Fruit fly (Drosophila melanogaster) whole organism, embryonic: ENCODE data around the gene scramb2.

ENCODE experiments used
- Bgb ChIP-seq: fragments of 200-800 bp; sonication (Bioruptor generic); IDR thresholded peaks from 2 replicates; pipeline ENCODE4 v1.3.6; 2022; ENCODE audit warnings: missing biosample characterization, missing genetic modification characterization; ENCODE audit not compliant: partially characterized antibody
- CG10267 ChIP-seq: fragments of 200-800 bp; sonication (Bioruptor generic); optimal IDR thresholded peaks from 2 replicates; lab custom pipeline; 2018; ENCODE audit warnings: missing biosample characterization, mild to moderate bottlenecking, missing genetic modification characterization, moderate library complexity
- CG11456 ChIP-seq: fragments of 200-800 bp; sonication (Bioruptor generic); IDR thresholded peaks from 3 replicates; pipeline ENCODE4 v1.3.6; 2022; ENCODE audit warnings: missing biosample characterization, missing genetic modification characterization
- CG11560 ChIP-seq: fragments of 200-800 bp; sonication (Bioruptor generic); IDR thresholded peaks from 3 replicates; pipeline ENCODE4 v1.3.6; 2022; ENCODE audit warnings: missing biosample characterization, missing genetic modification characterization
- CG13424 ChIP-seq: fragments of 200-800 bp; sonication (Bioruptor generic); optimal IDR thresholded peaks from 2 replicates; lab custom pipeline; 2019; ENCODE audit warnings: missing biosample characterization, mild to moderate bottlenecking, missing genetic modification characterization, moderate library complexity
- CG1603 ChIP-seq: fragments of 200-800 bp; sonication (Bioruptor generic); optimal IDR thresholded peaks from 2 replicates; lab custom pipeline; 2019; ENCODE audit warnings: missing biosample characterization, mild to moderate bottlenecking, missing genetic modification characterization, moderate library complexity
- CG17186 ChIP-seq: fragments of 200-800 bp; sonication (Bioruptor generic); optimal IDR thresholded peaks from 3 replicates; lab custom pipeline; 2017; ENCODE audit warnings: missing biosample characterization, missing genetic modification reagents, missing genetic modification characterization
- CG17359 ChIP-seq: fragments of 200-800 bp; sonication (Bioruptor generic); optimal IDR thresholded peaks from 3 replicates; lab custom pipeline; 2018; ENCODE audit warnings: missing biosample characterization, mild to moderate bottlenecking, missing genetic modification characterization, moderate library complexity
- CG17361 ChIP-seq: fragments of 200-800 bp; sonication (Bioruptor generic); IDR thresholded peaks from 3 replicates; pipeline ENCODE4 v1.3.6; 2022; ENCODE audit warnings: missing biosample characterization, missing genetic modification characterization
- CG17612 ChIP-seq: fragments of 200-800 bp; sonication (Bioruptor generic); IDR thresholded peaks from 2 replicates; pipeline ENCODE4 v1.3.6; 2022; ENCODE audit warnings: missing biosample characterization, missing genetic modification characterization
- CG18011 ChIP-seq: fragments of 200-800 bp; sonication (Bioruptor generic); optimal IDR thresholded peaks from 2 replicates; lab custom pipeline; 2017; ENCODE audit warnings: missing biosample characterization, missing genetic modification characterization, mild to moderate bottlenecking, moderate library complexity, missing genotype
- CG18476 ChIP-seq: fragments of 200-800 bp; sonication (Bioruptor generic); optimal IDR thresholded peaks from 2 replicates; lab custom pipeline; 2016; ENCODE audit warnings: missing biosample characterization, mild to moderate bottlenecking, missing genetic modification characterization
- CG18764 ChIP-seq: fragments of 200-800 bp; sonication (Bioruptor generic); optimal IDR thresholded peaks from 3 replicates; lab custom pipeline; 2016; ENCODE audit warnings: missing biosample characterization, missing genetic modification characterization
- CG30431 ChIP-seq: fragments of 200-800 bp; sonication (Bioruptor generic); optimal IDR thresholded peaks from 2 replicates; lab custom pipeline; 2017; ENCODE audit warnings: missing biosample characterization, missing genetic modification characterization
- CG4328 ChIP-seq: fragments of 200-800 bp; sonication (Bioruptor generic); optimal IDR thresholded peaks from 3 replicates; lab custom pipeline; 2017; ENCODE audit warnings: missing biosample characterization, missing genetic modification reagents, missing genetic modification characterization
- CG6254 ChIP-seq: fragments of 200-800 bp; sonication (Bioruptor generic); optimal IDR thresholded peaks from 3 replicates; lab custom pipeline; 2017; ENCODE audit warnings: mild to moderate bottlenecking, missing biosample characterization, missing genetic modification reagents, missing genetic modification characterization
- CG7987 ChIP-seq: fragments of 200-800 bp; sonication (Bioruptor generic); optimal IDR thresholded peaks from 2 replicates; lab custom pipeline; 2018; ENCODE audit warnings: missing biosample characterization, mild to moderate bottlenecking, missing genetic modification characterization, moderate library complexity
- CG8089 ChIP-seq: fragments of 200-800 bp; sonication (Bioruptor generic); optimal IDR thresholded peaks from 3 replicates; lab custom pipeline; 2016; ENCODE audit warnings: missing biosample characterization, missing genetic modification characterization
- D19A ChIP-seq: fragments of 200-800 bp; optimal IDR thresholded peaks from 3 replicates; lab custom pipeline; 2019; ENCODE audit warnings: missing biosample characterization, mild to moderate bottlenecking, missing genetic modification characterization, moderate library complexity
- Dfd ChIP-seq, 2 experiments: fragments of >200 bp; optimal IDR thresholded peaks; 2 replicates each; lab custom pipeline; 2017; ENCODE audit warnings: missing biosample characterization in 2 of 2, missing genetic modification characterization in 2 of 2
- Drgx ChIP-seq: fragments of 200-800 bp; sonication (Bioruptor generic); IDR thresholded peaks from 2 replicates; pipeline ENCODE4 v1.3.6; 2022; ENCODE audit warnings: missing biosample characterization, missing genetic modification characterization
- Eip74EF ChIP-seq, 2 experiments: fragments of 200-800 bp in 1 of 2; fragments of >200 bp in 1 of 2; sonication (Bioruptor generic) in 1 of 2; optimal IDR thresholded peaks; 2 replicates each; lab custom pipeline; 2017 to 2019; ENCODE audit warnings: missing biosample characterization in 2 of 2, missing genetic modification characterization in 2 of 2, mild to moderate bottlenecking in 1 of 2, moderate library complexity in 1 of 2
- HLHmδ ChIP-seq: fragments of 200-800 bp; sonication (Bioruptor generic); optimal IDR thresholded peaks from 2 replicates; lab custom pipeline; 2018; ENCODE audit warnings: missing biosample characterization, mild to moderate bottlenecking, missing genetic modification characterization, moderate library complexity
- Hand ChIP-seq: fragments of 200-800 bp; sonication (Bioruptor generic); optimal IDR thresholded peaks from 2 replicates; lab custom pipeline; 2017; ENCODE audit warnings: mild to moderate bottlenecking, missing biosample characterization, missing genetic modification reagents, missing genetic modification characterization
- HmgZ ChIP-seq: fragments of 200-800 bp; sonication (Bioruptor generic); optimal IDR thresholded peaks from 2 replicates; lab custom pipeline; 2018; ENCODE audit warnings: missing biosample characterization, mild to moderate bottlenecking, missing genetic modification characterization
- Hsf ChIP-seq: fragments of 200-800 bp; sonication (Bioruptor generic); optimal IDR thresholded peaks from 3 replicates; lab custom pipeline; 2016; ENCODE audit warnings: missing biosample characterization, missing genetic modification characterization
- NfI ChIP-seq: fragments of 200-800 bp; sonication (Bioruptor generic); optimal IDR thresholded peaks from 3 replicates; lab custom pipeline; 2018; ENCODE audit warnings: missing biosample characterization, mild to moderate bottlenecking, missing genetic modification characterization, moderate library complexity
- Rx ChIP-seq: fragments of 200-800 bp; sonication (Bioruptor generic); IDR thresholded peaks from 2 replicates; pipeline ENCODE4 v1.3.6; 2022; ENCODE audit warnings: missing biosample characterization, missing genetic modification characterization
- Tbp ChIP-seq: fragments of >200 bp; optimal IDR thresholded peaks from 2 replicates; lab custom pipeline; 2018; ENCODE audit warnings: missing biosample characterization, missing genetic modification characterization
- ash1 ChIP-seq: fragments of 200-800 bp; sonication (Bioruptor generic); optimal IDR thresholded peaks from 2 replicates; lab custom pipeline; 2018; ENCODE audit warnings: missing biosample characterization, mild to moderate bottlenecking, missing genetic modification characterization
- ato ChIP-seq: fragments of 200-800 bp; sonication (Bioruptor generic); IDR thresholded peaks from 2 replicates; pipeline ENCODE4 v1.3.6; 2022; ENCODE audit warnings: missing biosample characterization, missing genetic modification characterization; ENCODE audit not compliant: partially characterized antibody
- bcd ChIP-seq: fragments of 200-800 bp; sonication (Bioruptor generic); optimal IDR thresholded peaks from 2 replicates; lab custom pipeline; 2017; ENCODE audit warnings: missing biosample characterization, mild to moderate bottlenecking, missing genetic modification characterization
- chinmo ChIP-seq: fragments of 200-800 bp; sonication (Bioruptor generic); IDR thresholded peaks from 4 replicates; pipeline ENCODE4 v1.3.6; 2022; ENCODE audit warnings: missing biosample characterization, missing genetic modification characterization; ENCODE audit not compliant: partially characterized antibody
- chn ChIP-seq: fragments of 200-800 bp; sonication (Bioruptor generic); optimal IDR thresholded peaks from 2 replicates; lab custom pipeline; 2016; ENCODE audit warnings: missing biosample characterization, missing genetic modification characterization
- croc ChIP-seq: fragments of 200-800 bp; sonication (Bioruptor generic); conservative IDR thresholded peaks from 3 replicates; pipeline ENCODE4 v1.3.6; 2022; ENCODE audit warnings: missing biosample characterization, missing genetic modification characterization
- emc ChIP-seq: fragments of 200-800 bp; sonication (Bioruptor generic); optimal IDR thresholded peaks from 2 replicates; lab custom pipeline; 2016; ENCODE audit warnings: missing biosample characterization, missing genetic modification characterization
- h ChIP-seq: fragments of >200 bp; optimal IDR thresholded peaks from 2 replicates; lab custom pipeline; 2017
- insv ChIP-seq, 2 experiments: fragments of 200-800 bp; sonication (Bioruptor generic); optimal IDR thresholded peaks; 3 replicates each; lab custom pipeline; 2016 to 2018; ENCODE audit warnings: missing biosample characterization in 2 of 2, missing genetic modification characterization in 2 of 2
- lov ChIP-seq, 2 experiments: fragments of 200-800 bp in 1 of 2; fragments of >200 bp in 1 of 2; sonication (Bioruptor generic) in 1 of 2; IDR thresholded peaks in 1 of 2; optimal IDR thresholded peaks in 1 of 2; 2 replicates in 1 of 2; 3 replicates in 1 of 2; pipeline versions ENCODE4 v1.3.6 to Lab custom; 2017 to 2022; ENCODE audit warnings: missing biosample characterization in 1 of 2, missing genetic modification characterization in 1 of 2
- mam ChIP-seq: fragments of 200-800 bp; sonication (Bioruptor generic); optimal IDR thresholded peaks from 3 replicates; lab custom pipeline; 2016; ENCODE audit warnings: missing biosample characterization, missing genetic modification characterization
- nmo ChIP-seq: fragments of 200-800 bp; sonication (Bioruptor generic); optimal IDR thresholded peaks from 2 replicates; lab custom pipeline; 2018; ENCODE audit warnings: missing biosample characterization, mild to moderate bottlenecking, missing genetic modification characterization, moderate library complexity
- pan ChIP-seq, 4 experiments: fragments of >200 bp in 3 of 4; fragments of 200-800 bp in 1 of 4; sonication (Bioruptor generic) in 1 of 4; optimal IDR thresholded peaks in 3 of 4; IDR thresholded peaks in 1 of 4; 2 replicates each; pipeline versions ENCODE4 v1.3.6 to Lab custom; 2017 to 2022; ENCODE audit warnings: missing biosample characterization in 2 of 4, missing genetic modification characterization in 2 of 4, mixed read lengths in 1 of 4
- peb ChIP-seq: fragments of 200-800 bp; sonication (Bioruptor generic); IDR thresholded peaks from 2 replicates; pipeline ENCODE4 v1.3.6; 2022; ENCODE audit warnings: missing biosample characterization, missing genetic modification characterization
- repo ChIP-seq: fragments of 200-800 bp; sonication (Bioruptor generic); optimal IDR thresholded peaks from 2 replicates; lab custom pipeline; 2016; ENCODE audit warnings: missing biosample characterization, missing genetic modification characterization
- sqz ChIP-seq: fragments of 200-800 bp; sonication (Bioruptor generic); optimal IDR thresholded peaks from 3 replicates; lab custom pipeline; 2018; ENCODE audit warnings: missing biosample characterization, mild to moderate bottlenecking, missing genetic modification characterization
- ssp ChIP-seq: fragments of 200-800 bp; sonication (Bioruptor generic); IDR thresholded peaks from 2 replicates; pipeline ENCODE4 v1.3.6; 2022; ENCODE audit warnings: missing biosample characterization, missing genetic modification characterization
- zen2 ChIP-seq: fragments of 200-800 bp; sonication (Bioruptor generic); IDR thresholded peaks from 3 replicates; pipeline ENCODE4 v1.3.6; 2022; ENCODE audit warnings: missing biosample characterization, missing genetic modification characterization; ENCODE audit not compliant: partially characterized antibody

scramb2 gene

dm6 chr3L:3052110-3052871 is 5.7 kb upstream of the scramb2 start, which contains the start of gene CG1271 (continued):
- peak; percentile 57 for TF ChIP-seq CG13424 (tag; lab: Kevin White, UChicago)
- no peak for TF ChIP-seq CG17612
- no peak for TF ChIP-seq HLHmδ (GFP tag; lab: Kevin White, UChicago)
- peak; percentile 56; the same call in 1 of the 3 replicates for TF ChIP-seq CG11456
- peak; percentile 74 for TF ChIP-seq nmo (GFP tag; lab: Kevin White, UChicago)
- peak; percentile 74 for TF ChIP-seq CG17361 (GFP tag; lab: Robert Waterston, UW)
- TF ChIP-seq chinmo (GFP tag; lab: Robert Waterston, UW): 0 out of 4 replicates have a peak, but pooled peaks have one; percentile 60
- TF ChIP-seq emc: peak; percentile 41
- peak; percentile 25; the same call in 1 of the 2 replicates for TF ChIP-seq Rx (GFP tag; lab: Robert Waterston, UW)
- no peak for TF ChIP-seq ash1
- peak; percentile 38 for TF ChIP-seq repo (GFP tag; lab: Kevin White, UChicago)
- no peak for TF ChIP-seq lov (optimal IDR thresholded peaks at IDR 0.05; lab: Kevin White, UChicago)
- no peak for TF ChIP-seq lov (GFP tag; IDR thresholded peaks at IDR 0.05; lab: Robert Waterston, UW)
- peak; percentile 62 for TF ChIP-seq HmgZ
- peak; percentile 28 for TF ChIP-seq D19A (tag; lab: Kevin White, UChicago)
- peak; percentile 17 for TF ChIP-seq CG7987 (GFP tag; lab: Kevin White, UChicago)
- peak; percentile 55 for TF ChIP-seq Hsf (GFP tag; lab: Kevin White, UChicago)
- no peak for TF ChIP-seq CG30431 (GFP tag; lab: Kevin White, UChicago)
- peak; percentile 97 for TF ChIP-seq CG10267 (tag; lab: Kevin White, UChicago)
- no peak for TF ChIP-seq pan (optimal IDR thresholded peaks at IDR 0.05; lab: Kevin White, UChicago)
- TF ChIP-seq pan (GFP tag; optimal IDR thresholded peaks at IDR 0.05 in 1 of 2, IDR thresholded peaks at IDR 0.05 in 1 of 2): peak in 1 of 2 experiments; percentile 18
- TF ChIP-seq CG8089: peak; percentile 40
- TF ChIP-seq zen2 (GFP tag; lab: Robert Waterston, UW): no peak
- TF ChIP-seq Drgx (GFP tag; lab: Robert Waterston, UW): no peak
- TF ChIP-seq Hand (GFP tag; lab: Kevin White, UChicago): no peak
- TF ChIP-seq CG18011 (GFP tag; lab: Kevin White, UChicago): peak; percentile 9
- no peak for TF ChIP-seq ato (GFP tag; lab: Robert Waterston, UW)
- TF ChIP-seq h (lab: Kevin White, UChicago): no peak
- TF ChIP-seq CG17359: peak; percentile 60
- TF ChIP-seq CG6254 (GFP tag; lab: Kevin White, UChicago): peak; percentile 9
- no peak for TF ChIP-seq Dfd (GFP tag; optimal IDR thresholded peaks at IDR 0.05; lab: Kevin White, UChicago)
- peak; percentile 28; the same call in 1 of the 2 replicates for TF ChIP-seq peb
- TF ChIP-seq NfI (GFP tag; lab: Kevin White, UChicago): peak; percentile 66
- peak; percentile 73 for TF ChIP-seq CG1603
- no peak for TF ChIP-seq CG11560 (tag; lab: Robert Waterston, UW)
- peak; percentile 73 for TF ChIP-seq mam (GFP tag; lab: Kevin White, UChicago)
- no peak for TF ChIP-seq Tbp
- no peak for TF ChIP-seq croc (GFP tag; lab: Robert Waterston, UW)
- peak; percentile 51 for TF ChIP-seq CG18764 (GFP tag; lab: Kevin White, UChicago)
- peak; percentile 70 for TF ChIP-seq bcd (GFP tag; lab: Kevin White, UChicago)
- peak; percentile 52 for TF ChIP-seq CG18476 (GFP tag; lab: Kevin White, UChicago)
- TF ChIP-seq Eip74EF (GFP tag; optimal IDR thresholded peaks at IDR 0.05; lab: Kevin White, UChicago): peak in 1 of 2 experiments; percentile 23
- peak; percentile 66 for TF ChIP-seq ssp (GFP tag; lab: Robert Waterston, UW)
- peak; percentile 86 for TF ChIP-seq CG17186 (GFP tag; lab: Kevin White, UChicago)
- no peak for TF ChIP-seq Bgb
- peak in 1 of 2 experiments; percentile 21 for TF ChIP-seq insv (GFP tag; optimal IDR thresholded peaks at IDR 0.05; lab: Kevin White, UChicago)
- TF ChIP-seq chn (GFP tag; lab: Kevin White, UChicago): peak; percentile 53
- TF ChIP-seq sqz (GFP tag; lab: Kevin White, UChicago): no peak
- TF ChIP-seq CG4328: peak; percentile 43
